Fruit fly (Drosophila melanogaster): ENCODE measurements around the gene Atg14.

- no peak for TF ChIP-seq Hr96 (GFP tag; optimal IDR thresholded peaks at IDR 0.05)
- no peak for TF ChIP-seq bab1 (GFP tag; optimal IDR thresholded peaks at IDR 0.05)
- peak; percentile 13 for TF ChIP-seq Mnt (GFP tag; optimal IDR thresholded peaks at IDR 0.05)
- TF ChIP-seq CG14711 (tag; optimal IDR thresholded peaks at IDR 0.05): peak; percentile 4
- TF ChIP-seq CG33017 (tag; optimal IDR thresholded peaks at IDR 0.05): peak; percentile 47
- no peak for TF ChIP-seq ovo (GFP tag; optimal IDR thresholded peaks at IDR 0.05)
- TF ChIP-seq CG5204 (GFP tag; optimal IDR thresholded peaks at IDR 0.05): peak; percentile 2
- no peak for TF ChIP-seq tj (GFP tag; optimal IDR thresholded peaks at IDR 0.05)
- TF ChIP-seq toe (GFP tag; optimal IDR thresholded peaks at IDR 0.05): no peak
- no peak for TF ChIP-seq kay (GFP tag; ENCODE audit: borderline replicate concordance)
- no peak for TF ChIP-seq Clk (GFP tag; optimal IDR thresholded peaks at IDR 0.05)
- TF ChIP-seq cic (GFP tag; optimal IDR thresholded peaks at IDR 0.05): no peak
- no peak for TF ChIP-seq CG12768 (GFP tag; optimal IDR thresholded peaks at IDR 0.05)
- peak; percentile 55 for TF ChIP-seq CG7101 (tag; optimal IDR thresholded peaks at IDR 0.05)
These were observed 48.9 kb downstream of the Atg14 start, which contains the start of gene CG11898 for dm6 chr3R:29164930-29165693.

Measured in whole organism, adult.